Worm (Caenorhabditis elegans): Measurements from ENCODE around the gene cyl-1.

The cyl-1 gene

DNA sequence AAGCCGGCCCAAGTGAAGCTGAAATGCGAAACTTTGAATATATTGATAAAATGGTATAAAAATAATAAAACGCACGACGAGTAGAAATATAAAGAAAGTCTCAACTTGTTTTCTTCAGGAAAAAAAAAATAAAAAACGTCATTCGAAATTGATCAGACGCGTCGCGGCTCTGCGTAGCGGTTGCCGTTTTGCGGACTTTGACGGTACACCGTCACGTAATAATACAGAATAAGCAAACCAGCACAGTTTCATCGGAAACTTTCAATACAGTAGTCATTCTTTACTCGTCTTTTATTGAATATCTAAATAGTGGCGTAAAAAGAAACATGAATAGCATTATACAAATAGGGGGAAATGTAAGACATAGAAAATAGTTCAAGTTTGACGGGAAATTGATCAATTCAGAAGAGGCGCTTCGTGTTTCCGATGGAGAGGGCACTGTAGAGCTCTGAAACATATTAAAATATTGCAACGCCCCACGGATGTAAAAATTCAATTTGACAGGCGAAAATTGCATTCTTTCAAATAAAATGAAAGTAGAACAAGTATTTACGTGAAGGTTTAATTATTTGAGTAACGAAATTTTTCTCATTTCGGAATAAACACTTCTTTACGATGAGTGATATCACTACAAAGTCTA lies at the start of gene cyl-1, which contains the start of gene C52E4.7:
Gene cyl-1 (minus strand): TSS at position 18 of the 640 bp plus-strand sequence.
Gene C52E4.7 (plus strand): TSS at position 590 of the 640 bp plus-strand sequence.
- TF ChIP-seq snpc-1.1 (tag; optimal IDR thresholded peaks at IDR 0.05; ENCODE audit: insufficient read depth) (no peak), ZK185.1 (tag; optimal IDR thresholded peaks at IDR 0.05; ENCODE audit: poor library complexity, severe bottlenecking) (no peak), dpl-1 (GFP tag; optimal IDR thresholded peaks at IDR 0.05) (peak; percentile 30), Y53F4B.3 (GFP tag; IDR thresholded peaks at IDR 0.05) (no peak), cebp-1 (GFP tag; IDR thresholded peaks at IDR 0.05) (no peak), cebp-1 (tag; optimal IDR thresholded peaks at IDR 0.05) (no peak), lsl-1 (GFP tag; optimal IDR thresholded peaks at IDR 0.05) (peak; percentile 20), tbx-9 (tag; optimal IDR thresholded peaks at IDR 0.05; ENCODE audit: borderline replicate concordance) (no peak), lin-35 (GFP tag; optimal IDR thresholded peaks at IDR 0.05) (peak in 1 of 3 experiments; percentile 12), ceh-27 (GFP tag; optimal IDR thresholded peaks at IDR 0.05) (peak; percentile 6), attf-5 (GFP tag; optimal IDR thresholded peaks at IDR 0.05) (peak; percentile 62), C06A6.2 (GFP tag; conservative IDR thresholded peaks at IDR 0.05) (no peak), let-526 (GFP tag; IDR thresholded peaks at IDR 0.05) (no peak), B0261.1 (tag; optimal IDR thresholded peaks at IDR 0.05) (no peak), hlh-26 (GFP tag; conservative IDR thresholded peaks at IDR 0.05) (no peak), mcd-1 (GFP tag; IDR thresholded peaks at IDR 0.05) (no peak), dox-1 (GFP tag; IDR thresholded peaks at IDR 0.05) (peak; percentile 46; the same call in 1 of the 2 replicates), nhr-80 (tag; optimal IDR thresholded peaks at IDR 0.05) (peak; percentile 9), madf-6 (GFP tag; IDR thresholded peaks at IDR 0.05) (peak; percentile 42; the same call in 1 of the 2 replicates), him-1 (tag; optimal IDR thresholded peaks at IDR 0.05) (no peak), sptf-2 (GFP tag; optimal IDR thresholded peaks at IDR 0.05) (no peak), ztf-18 (tag; optimal IDR thresholded peaks at IDR 0.05) (no peak), F49E8.2 (tag; optimal IDR thresholded peaks at IDR 0.05; ENCODE audit: insufficient read depth) (peak; percentile 5), let-607 (tag; optimal IDR thresholded peaks at IDR 0.05) (peak in 1 of 2 experiments; percentile 6), xnd-1 (tag; optimal IDR thresholded peaks at IDR 0.05) (no peak), lin-54 (GFP tag; optimal IDR thresholded peaks at IDR 0.05) (peak; percentile 46), tbp1 (GFP tag; optimal IDR thresholded peaks at IDR 0.05) (peak; percentile 16), madf-3 (GFP tag; IDR thresholded peaks at IDR 0.05) (peak; percentile 98), snpc-4 (GFP tag; optimal IDR thresholded peaks at IDR 0.05) (no peak), snpc-4 (tag; optimal IDR thresholded peaks at IDR 0.05) (peak; percentile 26 to 83 (median 60)), madf-8 (GFP tag; conservative IDR thresholded peaks at IDR 0.05) (no peak), efl-1 (GFP tag; optimal IDR thresholded peaks at IDR 0.05) (peak; percentile 14)

DNA sequence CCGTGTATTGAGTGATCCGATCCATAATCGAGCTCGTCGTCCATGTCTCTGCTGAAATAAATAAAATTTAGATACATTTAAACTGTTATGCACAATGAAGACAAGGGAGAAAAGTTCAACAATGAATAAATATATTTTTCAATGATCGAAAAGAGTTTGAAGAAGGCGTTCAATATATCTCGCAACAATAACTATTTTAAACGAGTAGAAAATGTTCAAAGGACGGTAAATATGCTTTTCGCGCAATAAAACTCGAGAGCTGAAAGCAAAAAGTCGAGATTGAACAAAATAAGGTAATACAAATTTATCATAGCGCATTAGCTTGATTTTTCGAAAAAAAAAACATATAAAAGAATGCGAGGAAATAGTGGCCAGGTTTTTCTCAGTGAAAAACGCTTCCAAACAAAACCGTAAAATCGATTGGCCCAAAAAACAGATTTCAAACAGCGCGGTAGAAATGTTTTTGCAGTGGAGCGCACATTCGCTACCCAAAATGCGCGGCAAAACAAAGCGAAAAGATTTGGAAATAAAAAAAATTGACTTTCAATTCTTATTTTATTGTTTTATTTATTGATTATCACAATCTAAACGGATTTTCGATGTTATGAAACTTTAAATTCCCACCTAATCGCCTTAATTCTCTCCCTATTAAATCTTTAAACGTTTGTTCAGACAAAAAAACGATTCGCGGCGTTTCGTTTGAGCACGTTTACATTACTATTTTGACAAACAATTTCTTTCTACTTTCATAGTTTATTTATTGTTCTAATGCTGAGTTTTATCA lies 47.5 kb upstream of the cyl-1 start, which contains the start of the genes kup-1 and F10C2.4:
Gene kup-1 (minus strand): TSS at position 51 of the 784 bp plus-strand sequence.
Gene F10C2.4 (plus strand): TSS at position 734 of the 784 bp plus-strand sequence.
- TF ChIP-seq ceh-27 (GFP tag; optimal IDR thresholded peaks at IDR 0.05) (no peak), F22D6.2 (tag; optimal IDR thresholded peaks at IDR 0.05) (no peak), B0261.1 (tag; optimal IDR thresholded peaks at IDR 0.05) (no peak), tbx-9 (tag; optimal IDR thresholded peaks at IDR 0.05; ENCODE audit: borderline replicate concordance) (no peak), egl-18 (GFP tag; IDR thresholded peaks at IDR 0.05) (no peak), F49E8.2 (tag; optimal IDR thresholded peaks at IDR 0.05; ENCODE audit: insufficient read depth) (no peak), T26A5.8 (tag; optimal IDR thresholded peaks at IDR 0.05) (no peak), T07F8.4 (tag; optimal IDR thresholded peaks at IDR 0.05) (no peak), ztf-6 (GFP tag; IDR thresholded peaks at IDR 0.05) (no peak), pha-4 (tag; optimal IDR thresholded peaks at IDR 0.05) (no peak), C17E4.6 (GFP tag; IDR thresholded peaks at IDR 0.05) (no peak), rcor-1 (GFP tag; IDR thresholded peaks at IDR 0.05) (no peak), mcd-1 (GFP tag; IDR thresholded peaks at IDR 0.05) (peak; percentile 85), Y56A3A.18 (GFP tag; IDR thresholded peaks at IDR 0.05) (no peak), mxl-1 (tag; optimal IDR thresholded peaks at IDR 0.05) (no peak), tlf-1 (GFP tag; optimal IDR thresholded peaks at IDR 0.05) (no peak), xnd-1 (tag; optimal IDR thresholded peaks at IDR 0.05) (no peak), ztf-28 (GFP tag; IDR thresholded peaks at IDR 0.05) (no peak), cebp-2 (GFP tag; IDR thresholded peaks at IDR 0.05) (no peak), snpc-4 (GFP tag; optimal IDR thresholded peaks at IDR 0.05) (no peak), snpc-4 (tag; optimal IDR thresholded peaks at IDR 0.05) (peak in 2 of 4 experiments; percentile 5 to 40)

Measured in whole organism, young adult.